Worm (Caenorhabditis elegans) whole organism, mixed stage, embryonic: ENCODE results near the gene tag-51.

Source experiments
- M03D4.4 ChIP-seq: sonication (generic microtip); optimal IDR thresholded peaks from 2 replicates; lab custom pipeline; 2017; ENCODE audit warnings: mild to moderate bottlenecking, missing genetic modification characterization, missing compliant biosample characterization
- bed-3 ChIP-seq: fragments of 200-800 bp; sonication (Bioruptor generic); optimal IDR thresholded peaks from 3 replicates; lab custom pipeline; 2018; ENCODE audit warnings: mild to moderate bottlenecking, missing genetic modification characterization, moderate library complexity, missing compliant biosample characterization
- blmp-1 ChIP-seq: fragments of 150-350 bp; optimal IDR thresholded peaks from 2 replicates; lab custom pipeline; 2014; ENCODE audit warnings: missing biosample characterization, missing genetic modification characterization
- ceh-39 ChIP-seq: fragments of 150-350 bp; optimal IDR thresholded peaks from 2 replicates; lab custom pipeline; 2014; ENCODE audit warnings: missing biosample characterization, missing genetic modification characterization
- ceh-43 ChIP-seq: fragments of 200-800 bp; sonication (Bioruptor generic); optimal IDR thresholded peaks from 2 replicates; lab custom pipeline; 2018; ENCODE audit warnings: mild to moderate bottlenecking, missing genetic modification characterization, moderate library complexity, missing compliant biosample characterization
- ces-1 ChIP-seq: fragments of 150-350 bp; optimal IDR thresholded peaks from 2 replicates; lab custom pipeline; 2014; ENCODE audit warnings: missing biosample characterization, missing genetic modification reagents, missing genetic modification characterization
- cnd-1 ChIP-seq: fragments of 200-800 bp; sonication (Bioruptor generic); optimal IDR thresholded peaks from 2 replicates; lab custom pipeline; 2018; ENCODE audit warnings: mild to moderate bottlenecking, missing genetic modification characterization, missing compliant biosample characterization
- elt-1 ChIP-seq: sonication (generic microtip); optimal IDR thresholded peaks from 2 replicates; lab custom pipeline; 2017; ENCODE audit warnings: missing genetic modification characterization, mild to moderate bottlenecking, missing compliant biosample characterization, antibody characterized with exemption, moderate library complexity, borderline replicate concordance; ENCODE audit not compliant: insufficient read depth
- elt-3 ChIP-seq: fragments of 150-350 bp; optimal IDR thresholded peaks from 2 replicates; lab custom pipeline; 2014; ENCODE audit warnings: missing biosample characterization, missing genetic modification characterization
- flh-1 ChIP-seq: fragments of 200-800 bp; sonication (Bioruptor generic); optimal IDR thresholded peaks from 2 replicates; lab custom pipeline; 2018; ENCODE audit warnings: mild to moderate bottlenecking, missing genetic modification characterization, moderate library complexity, missing compliant biosample characterization
- ham-2 ChIP-seq: fragments of 200-800 bp; sonication (Bioruptor generic); optimal IDR thresholded peaks from 2 replicates; lab custom pipeline; 2018; ENCODE audit warnings: mild to moderate bottlenecking, missing genetic modification characterization, missing compliant biosample characterization
- lin-13 ChIP-seq: fragments of 150-350 bp; optimal IDR thresholded peaks from 2 replicates; lab custom pipeline; 2014; ENCODE audit warnings: missing biosample characterization, missing genetic modification characterization
- lin-32 ChIP-seq: fragments of 200-800 bp; sonication (Bioruptor generic); optimal IDR thresholded peaks from 2 replicates; lab custom pipeline; 2018; ENCODE audit warnings: mild to moderate bottlenecking, missing genetic modification characterization, missing compliant biosample characterization
- lsy-2 ChIP-seq: fragments of 150-350 bp; optimal IDR thresholded peaks from 2 replicates; lab custom pipeline; 2014; ENCODE audit warnings: missing biosample characterization, missing genetic modification characterization
- nhr-2 ChIP-seq: fragments of 150-350 bp; optimal IDR thresholded peaks from 2 replicates; lab custom pipeline; 2014; ENCODE audit warnings: missing biosample characterization, missing genetic modification characterization
- nhr-237 ChIP-seq: fragments of 150-350 bp; optimal IDR thresholded peaks from 2 replicates; lab custom pipeline; 2014; ENCODE audit warnings: missing biosample characterization, missing genetic modification characterization
- nhr-28 ChIP-seq: fragments of 150-350 bp; optimal IDR thresholded peaks from 2 replicates; lab custom pipeline; 2014; ENCODE audit warnings: missing biosample characterization, missing genetic modification characterization
- nhr-76 ChIP-seq: sonication (generic microtip); optimal IDR thresholded peaks from 2 replicates; lab custom pipeline; 2017; ENCODE audit warnings: missing biosample characterization, missing genetic modification characterization
- sem-2 ChIP-seq: fragments of 200-800 bp; sonication (Bioruptor generic); optimal IDR thresholded peaks from 2 replicates; lab custom pipeline; 2018; ENCODE audit warnings: mild to moderate bottlenecking, missing genetic modification characterization, missing compliant biosample characterization
- snpc-4 ChIP-seq: fragments of 150-350 bp; optimal IDR thresholded peaks from 2 replicates; lab custom pipeline; 2014; ENCODE audit warnings: missing biosample characterization, missing genetic modification characterization
- sptf-1 ChIP-seq: sonication (generic microtip); optimal IDR thresholded peaks from 2 replicates; lab custom pipeline; 2017; ENCODE audit warnings: mild to moderate bottlenecking, missing genetic modification characterization, moderate library complexity, missing compliant biosample characterization
- tbx-8 ChIP-seq: fragments of 200-800 bp; sonication (Bioruptor generic); optimal IDR thresholded peaks from 2 replicates; lab custom pipeline; 2018; ENCODE audit warnings: mild to moderate bottlenecking, missing genetic modification characterization, moderate library complexity, missing compliant biosample characterization
- unc-120 ChIP-seq: sonication (generic microtip); optimal IDR thresholded peaks from 2 replicates; lab custom pipeline; 2017; ENCODE audit warnings: missing genetic modification characterization, missing compliant biosample characterization; ENCODE audit not compliant: poor library complexity, severe bottlenecking
- unc-39 ChIP-seq: fragments of 150-350 bp; optimal IDR thresholded peaks from 2 replicates; lab custom pipeline; 2014; ENCODE audit warnings: missing biosample characterization, missing genetic modification characterization
- unc-62 ChIP-seq: fragments of 150-350 bp; optimal IDR thresholded peaks from 2 replicates; lab custom pipeline; 2014; ENCODE audit warnings: missing biosample characterization, missing genetic modification reagents, missing genetic modification characterization
- zip-8 ChIP-seq: fragments of 150-350 bp; optimal IDR thresholded peaks from 2 replicates; lab custom pipeline; 2014; ENCODE audit warnings: missing biosample characterization, missing genetic modification characterization
- ztf-11 ChIP-seq: fragments of 150-350 bp; optimal IDR thresholded peaks from 2 replicates; lab custom pipeline; 2014; ENCODE audit warnings: missing biosample characterization, missing genetic modification characterization

The tag-51 gene

DNA sequence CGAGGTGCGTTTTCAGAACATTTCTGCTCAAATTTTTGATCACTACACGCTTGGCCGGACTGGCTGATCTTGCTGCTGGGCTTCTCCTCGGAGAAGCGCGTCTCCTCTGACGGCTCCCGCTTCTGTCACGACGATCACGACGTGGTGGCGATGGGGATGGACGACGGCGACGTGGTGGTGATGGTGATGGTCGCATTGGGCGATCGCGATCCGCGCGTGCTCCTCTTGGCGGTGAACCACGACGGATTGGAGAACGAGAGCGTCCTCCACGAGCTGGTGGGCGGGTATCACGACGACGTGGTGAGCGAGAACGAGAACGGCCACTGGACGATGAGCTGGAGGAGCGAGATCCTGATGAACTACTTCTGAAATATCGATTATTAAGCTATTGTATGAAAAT is 607 bp upstream of the tag-51 start:
- no peak for TF ChIP-seq elt-3 (tag; lab: Kevin White, UChicago)
- TF ChIP-seq lin-32 (GFP tag; lab: Kevin White, UChicago), result no peak

- no peak for TF ChIP-seq ceh-39 (tag; lab: Kevin White, UChicago)
- TF ChIP-seq elt-3 (tag; lab: Kevin White, UChicago), result no peak
- TF ChIP-seq bed-3 (GFP tag; lab: Kevin White, UChicago), result no peak
- TF ChIP-seq ces-1, result no peak
- no peak for TF ChIP-seq lin-32 (GFP tag; lab: Kevin White, UChicago)
- TF ChIP-seq snpc-4 (tag; lab: Kevin White, UChicago), result no peak
- no peak for TF ChIP-seq unc-120 (tag; lab: Kevin White, UChicago)
- TF ChIP-seq lin-13 (tag; lab: Kevin White, UChicago), result no peak
- no peak for TF ChIP-seq blmp-1 (tag; lab: Kevin White, UChicago)
- TF ChIP-seq sptf-1 (tag; lab: Kevin White, UChicago), result no peak
- TF ChIP-seq cnd-1 (tag; lab: Kevin White, UChicago), result no peak
- TF ChIP-seq zip-8 (tag; lab: Kevin White, UChicago), result no peak
- no peak for TF ChIP-seq unc-62 (GFP tag; lab: Kevin White, UChicago)
- no peak for TF ChIP-seq nhr-76 (tag; lab: Kevin White, UChicago)
- TF ChIP-seq tbx-8, result no peak
- no peak for TF ChIP-seq ceh-43 (GFP tag; lab: Kevin White, UChicago)
- no peak for TF ChIP-seq ztf-11 (tag; lab: Kevin White, UChicago)
- TF ChIP-seq, all 35 proteins: peak for 0
Observed at ce11 chrIII:856260-856659, 2.2 kb downstream of the tag-51 start, which contains the start of gene K02F3.12. K02F3.12 (plus strand) TSS chrIII:856560.

ce11 chrIII:856908-857307 is 2.9 kb downstream of the tag-51 start:
- TF ChIP-seq bed-3 (GFP tag; lab: Kevin White, UChicago) (no peak), elt-1 (tag; lab: Kevin White, UChicago) (no peak), nhr-28 (tag; lab: Kevin White, UChicago) (no peak), unc-62 (GFP tag; lab: Kevin White, UChicago) (no peak), cnd-1 (tag; lab: Kevin White, UChicago) (no peak), M03D4.4 (tag; lab: Kevin White, UChicago) (no peak), blmp-1 (tag; lab: Kevin White, UChicago) (no peak)
- TF ChIP-seq, all 35 proteins: peak for 0

ce11 chrIII:859898-860297 is 5.9 kb downstream of the tag-51 start, which contains the start of gene exos-4.2:
exos-4.2 (plus strand) TSS chrIII:860198.
- TF ChIP-seq nhr-28 (tag; lab: Kevin White, UChicago), result no peak
- TF ChIP-seq cnd-1 (tag; lab: Kevin White, UChicago), result no peak
- TF ChIP-seq ham-2 (GFP tag; lab: Kevin White, UChicago), result no peak
- TF ChIP-seq unc-39, result no peak
- no peak for TF ChIP-seq ztf-11 (tag; lab: Kevin White, UChicago)
- no peak for TF ChIP-seq lin-13 (tag; lab: Kevin White, UChicago)

DNA sequence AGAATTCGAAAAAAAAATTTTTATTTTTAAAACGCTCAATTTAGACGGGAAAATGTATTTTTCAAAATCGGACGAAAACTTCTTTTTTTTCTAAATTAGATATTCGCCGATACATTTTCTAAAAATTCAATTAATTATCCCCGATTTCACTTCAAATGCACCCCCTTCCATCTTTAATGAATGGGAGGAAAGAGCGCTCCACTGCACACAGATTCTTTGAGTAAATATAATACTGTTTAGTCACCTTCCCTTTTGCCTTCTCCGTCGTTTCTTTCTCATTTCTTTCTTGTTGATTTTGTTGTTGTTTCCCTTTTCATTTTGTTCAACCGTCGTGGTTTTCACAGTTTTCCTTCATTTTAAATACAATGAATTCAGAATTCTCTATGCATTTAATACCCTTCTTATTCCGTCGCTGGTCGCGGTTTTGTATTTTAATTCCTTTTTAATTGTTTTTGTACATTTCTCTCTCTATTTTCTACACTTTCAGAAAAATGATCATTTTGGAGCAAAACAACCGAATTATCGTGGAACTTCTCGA is 7.9 kb downstream of the tag-51 start, which contains the start of gene arx-4:
Gene arx-4, plus strand, starts transcription at position 488 of the 538 bp plus-strand sequence.
- TF ChIP-seq ces-1 (peak; percentile 93), flh-1 (GFP tag; lab: Kevin White, UChicago) (no peak)

DNA sequence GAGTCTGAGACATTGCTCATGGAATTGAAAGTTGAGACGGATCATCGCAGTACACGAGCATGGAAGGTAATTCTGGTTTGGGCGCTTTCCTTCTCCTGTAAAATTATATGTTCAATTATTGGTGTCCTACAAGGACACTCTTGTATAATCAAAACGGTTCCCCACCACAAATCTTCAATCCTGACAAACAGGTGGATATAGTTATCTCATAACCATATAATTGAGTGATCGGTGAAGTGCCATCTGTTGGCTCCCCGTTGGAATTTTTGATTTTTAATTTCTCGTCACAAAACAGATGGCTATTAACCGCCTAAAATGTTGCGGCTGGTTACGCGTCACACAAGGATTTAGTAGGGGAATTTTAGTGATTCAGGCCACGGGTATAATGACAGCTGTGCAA is 14.8 kb downstream of the tag-51 start:
- peak; percentile 69 for TF ChIP-seq lin-32 (GFP tag; lab: Kevin White, UChicago)
- no peak for TF ChIP-seq cnd-1 (tag; lab: Kevin White, UChicago)
- TF ChIP-seq, all 35 proteins: peak for 1

DNA sequence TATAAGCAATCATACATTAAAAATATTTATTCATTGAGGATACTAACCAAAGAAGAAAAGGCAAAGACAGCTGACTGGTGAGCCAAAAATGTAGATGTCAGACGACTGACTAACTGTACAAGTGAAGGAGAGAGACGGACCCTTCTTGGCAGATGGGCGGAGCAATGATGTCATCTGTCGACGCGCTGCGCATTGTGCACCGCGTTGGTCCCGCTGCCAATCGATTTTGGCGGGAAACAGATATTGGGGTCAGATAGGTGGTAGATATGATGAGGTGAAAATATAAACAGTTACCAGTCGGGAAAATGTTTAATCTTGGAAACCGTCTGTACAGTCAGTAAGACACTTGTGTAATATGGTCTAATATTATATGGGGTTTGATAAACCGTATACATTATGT is 15.8 kb downstream of the tag-51 start, which contains the start of gene T24C4.2:
Gene T24C4.2, minus strand, starts transcription at position 101 of the 400 bp plus-strand sequence.
- TF ChIP-seq lsy-2, result no peak
- no peak for TF ChIP-seq tbx-8
- no peak for TF ChIP-seq sptf-1 (tag; lab: Kevin White, UChicago)
- TF ChIP-seq cnd-1 (tag; lab: Kevin White, UChicago), result peak; percentile 20
- peak; percentile 47 for TF ChIP-seq ceh-39 (tag; lab: Kevin White, UChicago)
- no peak for TF ChIP-seq nhr-2
- TF ChIP-seq lin-32 (GFP tag; lab: Kevin White, UChicago), result peak; percentile 22
- no peak for TF ChIP-seq nhr-76 (tag; lab: Kevin White, UChicago)
- TF ChIP-seq flh-1 (GFP tag; lab: Kevin White, UChicago), result no peak
- TF ChIP-seq ham-2 (GFP tag; lab: Kevin White, UChicago), result no peak
- TF ChIP-seq sem-2 (GFP tag; lab: Kevin White, UChicago), result no peak
- TF ChIP-seq zip-8 (tag; lab: Kevin White, UChicago), result peak; percentile 42
- no peak for TF ChIP-seq nhr-237
- TF ChIP-seq M03D4.4 (tag; lab: Kevin White, UChicago), result no peak
- TF ChIP-seq, all 35 proteins: peak for 4
